Worm (Caenorhabditis elegans) whole organism, young adult: ENCODE data around the gene prdm-14.

ENCODE experiments used
- B0019.2 ChIP-seq: fragments of 200-800 bp; sonication (Bioruptor generic); conservative IDR thresholded peaks from 2 replicates; pipeline ENCODE4 v1.3.6; 2022; ENCODE audit warnings: missing genetic modification reagents, missing genetic modification characterization, missing compliant biosample characterization
- D2030.7 ChIP-seq: fragments of 200-800 bp; sonication (Bioruptor generic); IDR thresholded peaks from 2 replicates; pipeline ENCODE4 v1.3.6; 2022; ENCODE audit warnings: missing genetic modification reagents, missing genetic modification characterization, missing compliant biosample characterization
- F22D6.2 ChIP-seq: sonication (generic microtip); optimal IDR thresholded peaks from 2 replicates; lab custom pipeline; 2016; ENCODE audit warnings: mild to moderate bottlenecking, missing genetic modification characterization, missing compliant biosample characterization
- F23B12.7 ChIP-seq: sonication (generic microtip); optimal IDR thresholded peaks from 2 replicates; lab custom pipeline; 2017; ENCODE audit warnings: missing genetic modification characterization, mild to moderate bottlenecking, missing compliant biosample characterization, antibody characterized with exemption, moderate library complexity; ENCODE audit not compliant: insufficient read depth
- F49E8.2 ChIP-seq: sonication (generic microtip); optimal IDR thresholded peaks from 3 replicates; lab custom pipeline; 2017; ENCODE audit warnings: missing genetic modification characterization, mild to moderate bottlenecking, missing compliant biosample characterization, antibody characterized with exemption, moderate library complexity; ENCODE audit not compliant: insufficient read depth
- F52B5.7 ChIP-seq: sonication (generic microtip); optimal IDR thresholded peaks from 2 replicates; lab custom pipeline; 2016; ENCODE audit warnings: mild to moderate bottlenecking, missing genetic modification characterization, missing compliant biosample characterization
- F57A8.1 ChIP-seq: fragments of 200-800 bp; sonication (Bioruptor generic); optimal IDR thresholded peaks from 2 replicates; lab custom pipeline; 2018; ENCODE audit warnings: mild to moderate bottlenecking, missing genetic modification characterization, moderate library complexity, missing compliant biosample characterization
- K11D2.4 ChIP-seq: fragments of 200-800 bp; sonication (Bioruptor generic); IDR thresholded peaks from 2 replicates; pipeline ENCODE4 v1.3.6; 2022; ENCODE audit warnings: missing genetic modification reagents, missing genetic modification characterization, missing compliant biosample characterization
- T07F8.4 ChIP-seq: sonication (generic microtip); optimal IDR thresholded peaks from 2 replicates; lab custom pipeline; 2016; ENCODE audit warnings: mild to moderate bottlenecking, missing genetic modification characterization, moderate library complexity, missing compliant biosample characterization
- Y79H2A.3 ChIP-seq: fragments of 200-800 bp; sonication (Bioruptor generic); conservative IDR thresholded peaks from 2 replicates; pipeline ENCODE4 v1.3.6; 2022; ENCODE audit warnings: missing genetic modification reagents, missing genetic modification characterization, missing compliant biosample characterization
- ZK185.1 ChIP-seq: sonication (generic microtip); optimal IDR thresholded peaks from 2 replicates; lab custom pipeline; 2016; ENCODE audit warnings: mild to moderate bottlenecking, missing genetic modification characterization, missing compliant biosample characterization; ENCODE audit not compliant: poor library complexity, severe bottlenecking
- akir-1 ChIP-seq: fragments of 200-800 bp; sonication (Bioruptor generic); optimal IDR thresholded peaks from 2 replicates; lab custom pipeline; 2018; ENCODE audit warnings: mild to moderate bottlenecking, missing genetic modification characterization, moderate library complexity, missing compliant biosample characterization
- attf-6 ChIP-seq: fragments of 200-800 bp; sonication (Bioruptor generic); IDR thresholded peaks from 2 replicates; pipeline ENCODE4 v1.3.6; 2022; ENCODE audit warnings: missing genetic modification reagents, missing genetic modification characterization, missing compliant biosample characterization
- bed-1 ChIP-seq: fragments of 200-800 bp; sonication (Bioruptor generic); IDR thresholded peaks from 2 replicates; pipeline ENCODE4 v1.3.6; 2022; ENCODE audit warnings: missing genetic modification reagents, missing genetic modification characterization, missing compliant biosample characterization
- cebp-2 ChIP-seq: fragments of 200-800 bp; sonication (Bioruptor generic); IDR thresholded peaks from 2 replicates; pipeline ENCODE4 v1.3.6; 2022; ENCODE audit warnings: missing genetic modification characterization, missing compliant biosample characterization
- ceh-40 ChIP-seq: fragments of 200-800 bp; sonication (Bioruptor generic); IDR thresholded peaks from 2 replicates; pipeline ENCODE4 v1.3.6; 2022; ENCODE audit warnings: missing genetic modification characterization, missing compliant biosample characterization
- ceh-58 ChIP-seq: fragments of 200-800 bp; sonication (Bioruptor generic); IDR thresholded peaks from 2 replicates; pipeline ENCODE4 v1.3.6; 2022; ENCODE audit warnings: missing genetic modification characterization, missing compliant biosample characterization
- dpl-1 ChIP-seq: fragments of 150-350 bp; optimal IDR thresholded peaks from 2 replicates; lab custom pipeline; 2014; ENCODE audit warnings: missing biosample characterization, missing genetic modification reagents, missing genetic modification characterization
- efl-1 ChIP-seq: fragments of 150-350 bp; optimal IDR thresholded peaks from 2 replicates; lab custom pipeline; 2014; ENCODE audit warnings: missing biosample characterization, missing genetic modification reagents, missing genetic modification characterization
- egl-18 ChIP-seq: fragments of 200-800 bp; sonication (Bioruptor generic); IDR thresholded peaks from 2 replicates; pipeline ENCODE4 v1.3.6; 2022; ENCODE audit warnings: missing genetic modification reagents, missing genetic modification characterization, missing compliant biosample characterization
- egrh-3 ChIP-seq: fragments of 200-800 bp; sonication (Bioruptor generic); IDR thresholded peaks from 2 replicates; pipeline ENCODE4 v1.3.6; 2022; ENCODE audit warnings: missing genetic modification reagents, missing genetic modification characterization, missing compliant biosample characterization
- hsf-1 ChIP-seq: fragments of 200-800 bp; sonication (Bioruptor generic); IDR thresholded peaks from 2 replicates; pipeline ENCODE4 v1.3.6; 2022; ENCODE audit warnings: missing genetic modification reagents, missing genetic modification characterization, missing compliant biosample characterization
- lin-54 ChIP-seq: fragments of 200-800 bp; sonication (Bioruptor generic); optimal IDR thresholded peaks from 2 replicates; lab custom pipeline; 2018; ENCODE audit warnings: mild to moderate bottlenecking, missing genetic modification characterization, missing compliant biosample characterization
- madf-3 ChIP-seq: fragments of 200-800 bp; sonication (Bioruptor generic); IDR thresholded peaks from 2 replicates; pipeline ENCODE4 v1.3.6; 2022; ENCODE audit warnings: missing genetic modification reagents, missing genetic modification characterization, missing compliant biosample characterization
- mes-4 ChIP-seq: sonication (generic microtip); optimal IDR thresholded peaks from 2 replicates; lab custom pipeline; 2016; ENCODE audit warnings: missing genotype, missing genetic modification characterization, missing compliant biosample characterization
- nhr-80 ChIP-seq: sonication (generic microtip); optimal IDR thresholded peaks from 2 replicates; lab custom pipeline; 2016; ENCODE audit warnings: missing genetic modification characterization, missing compliant biosample characterization
- sea-2 ChIP-seq: fragments of 200-800 bp; sonication (Bioruptor generic); IDR thresholded peaks from 2 replicates; pipeline ENCODE4 v1.3.6; 2022; ENCODE audit warnings: missing genetic modification characterization, missing compliant biosample characterization
- sptf-2 ChIP-seq: fragments of 200-800 bp; sonication (Bioruptor generic); optimal IDR thresholded peaks from 2 replicates; lab custom pipeline; 2018; ENCODE audit warnings: mild to moderate bottlenecking, missing genetic modification characterization, missing compliant biosample characterization
- tbp1 ChIP-seq: fragments of 200-800 bp; sonication (Bioruptor generic); optimal IDR thresholded peaks from 2 replicates; lab custom pipeline; 2018; ENCODE audit warnings: mild to moderate bottlenecking, missing genetic modification characterization, missing compliant biosample characterization
- unc-62 ChIP-seq: fragments of 150-350 bp; optimal IDR thresholded peaks from 2 replicates; lab custom pipeline; 2014; ENCODE audit warnings: missing biosample characterization, missing genetic modification reagents, missing genetic modification characterization
- zim-3 ChIP-seq: sonication (generic microtip); optimal IDR thresholded peaks from 2 replicates; lab custom pipeline; 2017; ENCODE audit warnings: mild to moderate bottlenecking, missing genetic modification characterization, moderate library complexity, missing compliant biosample characterization
- ztf-18 ChIP-seq: sonication (generic microtip); optimal IDR thresholded peaks from 2 replicates; lab custom pipeline; 2016; ENCODE audit warnings: missing genotype, mild to moderate bottlenecking, missing genetic modification characterization, missing compliant biosample characterization
- ztf-22 ChIP-seq: fragments of 200-800 bp; sonication (Bioruptor generic); optimal IDR thresholded peaks from 2 replicates; lab custom pipeline; 2018; ENCODE audit warnings: mild to moderate bottlenecking, missing genetic modification characterization, moderate library complexity, missing compliant biosample characterization
- ztf-26 ChIP-seq: sonication (generic microtip); optimal IDR thresholded peaks from 2 replicates; lab custom pipeline; 2017; ENCODE audit warnings: missing genetic modification characterization, missing compliant biosample characterization
- ztf-28 ChIP-seq: fragments of 200-800 bp; sonication (Bioruptor generic); IDR thresholded peaks from 2 replicates; pipeline ENCODE4 v1.3.6; 2022; ENCODE audit warnings: missing genetic modification reagents, missing genetic modification characterization, missing compliant biosample characterization

Gene prdm-14

ce11 chrX:9082646-9083045, 36.6 kb downstream of the prdm-14 start, which contains the start of gene ajm-1:
ajm-1 (plus strand) TSS chrX:9082946.
- TF ChIP-seq efl-1 (GFP tag; lab: Kevin White, UChicago) (no peak), cebp-2 (GFP tag; lab: Robert Waterston, UW) (no peak), nhr-80 (tag; lab: Kevin White, UChicago) (no peak), F23B12.7 (no peak), ZK185.1 (tag; lab: Kevin White, UChicago) (no peak), ceh-40 (GFP tag; lab: Robert Waterston, UW) (no peak), bed-1 (GFP tag; lab: Robert Waterston, UW) (no peak), F22D6.2 (tag; lab: Kevin White, UChicago) (no peak), ztf-26 (tag; lab: Kevin White, UChicago) (no peak), F57A8.1 (GFP tag; lab: Kevin White, UChicago) (no peak), ceh-58 (GFP tag; lab: Robert Waterston, UW) (no peak), sptf-2 (GFP tag; lab: Kevin White, UChicago) (no peak), ztf-22 (GFP tag; lab: Kevin White, UChicago) (no peak)

- no peak for TF ChIP-seq K11D2.4
- no peak for TF ChIP-seq zim-3
- TF ChIP-seq unc-62 (GFP tag; lab: Kevin White, UChicago) = peak; percentile 53
Observed at ce11 chrX:9085864-9086263, 39.9 kb downstream of the prdm-14 start.

ce11 chrX:9088620-9089019, 42.6 kb downstream of the prdm-14 start:
- TF ChIP-seq akir-1 (GFP tag; lab: Kevin White, UChicago) (no peak), mes-4 (tag; lab: Kevin White, UChicago) (no peak), F49E8.2 (tag; lab: Kevin White, UChicago) (no peak), D2030.7 (GFP tag; lab: Robert Waterston, UW) (no peak), ztf-18 (tag; lab: Kevin White, UChicago) (no peak), F57A8.1 (GFP tag; lab: Kevin White, UChicago) (no peak), F52B5.7 (tag; lab: Kevin White, UChicago) (no peak), hsf-1 (GFP tag; lab: Robert Waterston, UW) (no peak), egrh-3 (GFP tag; lab: Robert Waterston, UW) (no peak), T07F8.4 (no peak), F23B12.7 (no peak), dpl-1 (GFP tag; lab: Kevin White, UChicago) (no peak), sea-2 (GFP tag; lab: Robert Waterston, UW) (no peak), ZK185.1 (tag; lab: Kevin White, UChicago) (no peak), madf-3 (no peak), lin-54 (GFP tag; lab: Kevin White, UChicago) (no peak), egl-18 (GFP tag; lab: Robert Waterston, UW) (no peak), tbp1 (GFP tag; lab: Kevin White, UChicago) (no peak)
- TF ChIP-seq, all 124 proteins: peak for 0

- TF ChIP-seq B0019.2 (GFP tag; lab: Robert Waterston, UW) (no peak), Y79H2A.3 (GFP tag; lab: Robert Waterston, UW) (no peak), dpl-1 (GFP tag; lab: Kevin White, UChicago) (no peak), attf-6 (no peak), ceh-40 (GFP tag; lab: Robert Waterston, UW) (no peak), ztf-28 (GFP tag; lab: Robert Waterston, UW) (no peak), F49E8.2 (tag; lab: Kevin White, UChicago) (no peak), K11D2.4 (no peak)
Observed at ce11 chrX:9089536-9089935, 43.5 kb downstream of the prdm-14 start.
